Worm (Caenorhabditis elegans) whole organism, L4 larva: ENCODE measurements around the gene C17A2.4.

ENCODE experiments used
- F10B5.3 ChIP-seq: sonication (generic microtip); optimal IDR thresholded peaks from 2 replicates; lab custom pipeline; 2016; ENCODE audit warnings: mild to moderate bottlenecking, missing genetic modification characterization, missing compliant biosample characterization
- F44E2.7 ChIP-seq: fragments of 200-800 bp; sonication (Bioruptor generic); IDR thresholded peaks from 2 replicates; pipeline ENCODE4 v2.1.2; 2022; ENCODE audit warnings: missing genetic modification characterization, missing compliant biosample characterization
- Y105C5A.15 ChIP-seq: fragments of 200-800 bp; sonication (Bioruptor generic); IDR thresholded peaks from 2 replicates; pipeline ENCODE4 v1.3.6; 2022; ENCODE audit warnings: missing genetic modification characterization, missing compliant biosample characterization
- Y5F2A.4 ChIP-seq: fragments of 200-800 bp; sonication (Bioruptor generic); optimal IDR thresholded peaks from 2 replicates; lab custom pipeline; 2018; ENCODE audit warnings: mild to moderate bottlenecking, missing genetic modification characterization, missing compliant biosample characterization
- aha-1 ChIP-seq: fragments of 150-350 bp; peaks from one replicate; lab custom pipeline; 2014; ENCODE audit warnings: missing biosample characterization, missing genetic modification characterization
- attf-4 ChIP-seq: sonication (generic microtip); optimal IDR thresholded peaks from 3 replicates; lab custom pipeline; 2017; ENCODE audit warnings: missing biosample characterization, missing genetic modification characterization
- ceh-20 ChIP-seq: fragments of 200-800 bp; sonication (Bioruptor generic); IDR thresholded peaks from 2 replicates; pipeline ENCODE4 v1.3.6; 2022; ENCODE audit warnings: missing genetic modification reagents, missing genetic modification characterization, missing compliant biosample characterization
- ceh-44 ChIP-seq: fragments of 200-800 bp; sonication (Bioruptor generic); IDR thresholded peaks from 2 replicates; pipeline ENCODE4 v1.3.6; 2022; ENCODE audit warnings: missing genetic modification reagents, missing genetic modification characterization, missing compliant biosample characterization
- daf-16 ChIP-seq, 3 experiments: sonication (generic microtip); optimal IDR thresholded peaks; 2 replicates each; lab custom pipeline; 2016 to 2017; ENCODE audit warnings: missing genetic modification characterization in 3 of 3, missing genetic modification reagents in 3 of 3, mild to moderate bottlenecking in 2 of 3, missing compliant biosample characterization in 2 of 3, missing biosample characterization in 1 of 3, moderate library complexity in 1 of 3
- dve-1 ChIP-seq: sonication (generic microtip); optimal IDR thresholded peaks from 2 replicates; lab custom pipeline; 2017; ENCODE audit warnings: antibody characterized with exemption, mild to moderate bottlenecking, missing genetic modification characterization, missing compliant biosample characterization; ENCODE audit not compliant: insufficient read depth
- egl-43 ChIP-seq: fragments of 200-800 bp; sonication (Bioruptor generic); IDR thresholded peaks from 2 replicates; pipeline ENCODE4 v1.3.6; 2022; ENCODE audit warnings: missing genetic modification reagents, missing genetic modification characterization, missing compliant biosample characterization
- fos-1 ChIP-seq: fragments of 150-350 bp; optimal IDR thresholded peaks from 2 replicates; lab custom pipeline; 2014; ENCODE audit warnings: missing biosample characterization, missing genetic modification characterization
- hmg-1.1 ChIP-seq: fragments of 200-800 bp; sonication (Bioruptor generic); IDR thresholded peaks from 2 replicates; pipeline ENCODE4 v1.3.6; 2022; ENCODE audit warnings: missing genetic modification reagents, missing genetic modification characterization, missing compliant biosample characterization
- lim-7 ChIP-seq: fragments of 200-800 bp; sonication (Bioruptor generic); IDR thresholded peaks from 2 replicates; pipeline ENCODE4 v1.3.6; 2022; ENCODE audit warnings: missing genetic modification characterization, missing compliant biosample characterization
- lin-15B ChIP-seq: fragments of 150-350 bp; sonication (generic microtip); optimal IDR thresholded peaks from 3 replicates; lab custom pipeline; 2014; ENCODE audit warnings: missing biosample characterization, missing genetic modification characterization
- lin-38 ChIP-seq: fragments of 200-800 bp; sonication (Bioruptor generic); IDR thresholded peaks from 2 replicates; pipeline ENCODE4 v1.3.6; 2022; ENCODE audit warnings: missing genetic modification reagents, missing genetic modification characterization, missing compliant biosample characterization
- madf-9 ChIP-seq: fragments of 200-800 bp; sonication (Bioruptor generic); conservative IDR thresholded peaks from 2 replicates; pipeline ENCODE4 v1.3.6; 2022; ENCODE audit warnings: missing genetic modification reagents, missing genetic modification characterization, missing compliant biosample characterization
- mep-1 ChIP-seq: fragments of 150-350 bp; sonication (generic microtip); optimal IDR thresholded peaks from 3 replicates; lab custom pipeline; 2014; ENCODE audit warnings: missing biosample characterization, missing genetic modification characterization
- mxl-3 ChIP-seq: fragments of 200-800 bp; sonication (Bioruptor generic); optimal IDR thresholded peaks from 2 replicates; lab custom pipeline; 2018; ENCODE audit warnings: mild to moderate bottlenecking, missing genetic modification characterization, missing compliant biosample characterization
- nhr-10 ChIP-seq: fragments of 150-350 bp; optimal IDR thresholded peaks from 2 replicates; lab custom pipeline; 2014; ENCODE audit warnings: missing biosample characterization, missing genetic modification characterization
- nhr-102 ChIP-seq: sonication (generic microtip); optimal IDR thresholded peaks from 2 replicates; lab custom pipeline; 2016; ENCODE audit warnings: mild to moderate bottlenecking, missing genetic modification characterization, moderate library complexity, missing compliant biosample characterization
- nhr-11 ChIP-seq: fragments of 150-350 bp; optimal IDR thresholded peaks from 2 replicates; lab custom pipeline; 2014; ENCODE audit warnings: missing biosample characterization, missing genetic modification characterization
- nhr-41 ChIP-seq: fragments of 200-800 bp; sonication (Bioruptor generic); IDR thresholded peaks from 2 replicates; pipeline ENCODE4 v1.3.6; 2022; ENCODE audit warnings: missing genetic modification reagents, missing genetic modification characterization, missing compliant biosample characterization
- nhr-42 ChIP-seq: fragments of 200-800 bp; sonication (Bioruptor generic); IDR thresholded peaks from 2 replicates; pipeline ENCODE4 v1.3.6; 2022; ENCODE audit warnings: missing genetic modification characterization, missing compliant biosample characterization
- pha-4 ChIP-seq, 2 experiments: fragments of 150-350 bp in 1 of 2; fragments of 200-800 bp in 1 of 2; sonication (Bioruptor generic) in 1 of 2; IDR thresholded peaks in 1 of 2; optimal IDR thresholded peaks in 1 of 2; 2 replicates each; pipeline versions ENCODE4 v1.3.6 to Lab custom; 2014 to 2022; ENCODE audit warnings: missing genetic modification characterization in 2 of 2, missing genetic modification reagents in 2 of 2, missing biosample characterization in 1 of 2, missing compliant biosample characterization in 1 of 2
- pqm-1 ChIP-seq: sonication (generic microtip); optimal IDR thresholded peaks from 2 replicates; lab custom pipeline; 2017; ENCODE audit warnings: missing biosample characterization, missing genetic modification characterization
- sdz-12 ChIP-seq: fragments of 200-800 bp; sonication (Bioruptor generic); optimal IDR thresholded peaks from 2 replicates; lab custom pipeline; 2018; ENCODE audit warnings: mild to moderate bottlenecking, missing genetic modification characterization, missing compliant biosample characterization
- set-16 ChIP-seq: fragments of 200-800 bp; sonication (Bioruptor generic); IDR thresholded peaks from 2 replicates; pipeline ENCODE4 v1.3.6; 2022; ENCODE audit warnings: missing genetic modification reagents, missing genetic modification characterization, missing compliant biosample characterization
- skn-1 ChIP-seq: fragments of 150-350 bp; optimal IDR thresholded peaks from 2 replicates; lab custom pipeline; 2014; ENCODE audit warnings: missing biosample characterization, missing genetic modification characterization
- spr-3 ChIP-seq: fragments of 200-800 bp; sonication (Bioruptor generic); optimal IDR thresholded peaks from 2 replicates; lab custom pipeline; 2018; ENCODE audit warnings: mild to moderate bottlenecking, missing genetic modification characterization, missing compliant biosample characterization
- tag-97 ChIP-seq: fragments of 200-800 bp; sonication (Bioruptor generic); IDR thresholded peaks from 2 replicates; pipeline ENCODE4 v1.3.6; 2022; ENCODE audit warnings: missing genetic modification characterization, missing compliant biosample characterization
- tra-1 ChIP-seq: fragments of 200-800 bp; sonication (Bioruptor generic); IDR thresholded peaks from 2 replicates; pipeline ENCODE4 v1.3.6; 2022; ENCODE audit warnings: missing genetic modification reagents, missing genetic modification characterization, missing compliant biosample characterization
- vab-7 ChIP-seq: fragments of 200-800 bp; sonication (Bioruptor generic); IDR thresholded peaks from 2 replicates; pipeline ENCODE4 v1.3.6; 2022; ENCODE audit warnings: missing genetic modification reagents, missing genetic modification characterization, missing compliant biosample characterization
- zip-2 ChIP-seq: fragments of 150-350 bp; optimal IDR thresholded peaks from 2 replicates; lab custom pipeline; 2014; ENCODE audit warnings: missing biosample characterization, missing genetic modification characterization
- ztf-11 ChIP-seq: fragments of 150-350 bp; optimal IDR thresholded peaks from 2 replicates; lab custom pipeline; 2014; ENCODE audit warnings: missing biosample characterization, missing genetic modification characterization

Gene C17A2.4

ce11 chrII:3815445-3816208 is 24.0 kb upstream of the C17A2.4 start (continued):
- no peak for TF ChIP-seq mxl-3
- TF ChIP-seq nhr-10 (tag; lab: Kevin White, UChicago), result no peak
- TF ChIP-seq ztf-11 (tag; lab: Kevin White, UChicago), result no peak
- TF ChIP-seq pha-4 (GFP tag; IDR thresholded peaks at IDR 0.05; lab: Robert Waterston, UW), result no peak
- no peak for TF ChIP-seq pha-4 (tag; optimal IDR thresholded peaks at IDR 0.05; lab: Kevin White, UChicago)
- TF ChIP-seq Y5F2A.4 (GFP tag; lab: Kevin White, UChicago), result no peak
- no peak for TF ChIP-seq skn-1 (tag; lab: Kevin White, UChicago)
- peak; percentile 49 for TF ChIP-seq dve-1 (tag; lab: Kevin White, UChicago)
- TF ChIP-seq zip-2, result no peak
- no peak for TF ChIP-seq tag-97 (GFP tag; lab: Robert Waterston, UW)
- no peak for TF ChIP-seq ceh-44 (GFP tag; lab: Robert Waterston, UW)
- no peak for TF ChIP-seq vab-7 (GFP tag; lab: Robert Waterston, UW)
- TF ChIP-seq sdz-12, result no peak
- no peak for TF ChIP-seq Y105C5A.15 (GFP tag; lab: Robert Waterston, UW)
- TF ChIP-seq lim-7 (GFP tag; lab: Robert Waterston, UW), result no peak
- no peak for TF ChIP-seq tra-1 (GFP tag; lab: Robert Waterston, UW)
- no peak for TF ChIP-seq mep-1
- TF ChIP-seq nhr-41 (GFP tag; lab: Robert Waterston, UW), result no peak

- TF ChIP-seq aha-1 (tag; lab: Kevin White, UChicago) (peak; percentile 98), set-16 (peak; percentile 32; the same call in 1 of the 2 replicates), hmg-1.1 (GFP tag; lab: Robert Waterston, UW) (0 out of 2 replicates have a peak, but pooled peaks have one; percentile 17), egl-43 (GFP tag; lab: Robert Waterston, UW) (0 out of 2 replicates have a peak, but pooled peaks have one; percentile 26), mxl-3 (peak; percentile 7)
Observed at ce11 chrII:3816251-3816849, 23.3 kb upstream of the C17A2.4 start, which contains the start of gene fbxa-24. fbxa-24 (plus strand) TSS chrII:3816526.

ce11 chrII:3821248-3821647 is 18.4 kb upstream of the C17A2.4 start, which contains the start of gene F54D10.7:
F54D10.7 (minus strand) TSS chrII:3821296.
- TF ChIP-seq nhr-102 (tag; lab: Kevin White, UChicago), result no peak
- no peak for TF ChIP-seq daf-16 (GFP tag; optimal IDR thresholded peaks at IDR 0.05; lab: Kevin White, UChicago)
- no peak for TF ChIP-seq daf-16 (tag; optimal IDR thresholded peaks at IDR 0.05; lab: Kevin White, UChicago)
- no peak for TF ChIP-seq spr-3 (GFP tag; lab: Kevin White, UChicago)
- no peak for TF ChIP-seq lin-15B (tag; lab: Kevin White, UChicago)
- no peak for TF ChIP-seq F10B5.3 (tag; lab: Kevin White, UChicago)
- no peak for TF ChIP-seq F44E2.7 (GFP tag; lab: Robert Waterston, UW)
- TF ChIP-seq lin-38 (GFP tag; lab: Robert Waterston, UW), result no peak
- TF ChIP-seq madf-9 (GFP tag; lab: Robert Waterston, UW), result no peak
- no peak for TF ChIP-seq nhr-11 (tag; lab: Kevin White, UChicago)
- no peak for TF ChIP-seq nhr-42 (GFP tag; lab: Robert Waterston, UW)
- no peak for TF ChIP-seq attf-4 (tag; lab: Kevin White, UChicago)

ce11 chrII:3823855-3824254 is 15.8 kb upstream of the C17A2.4 start, which contains the start of gene skr-15:
skr-15 (plus strand) TSS chrII:3824155.
- TF ChIP-seq fos-1 (tag; lab: Kevin White, UChicago) (no peak), ceh-20 (GFP tag; lab: Robert Waterston, UW) (no peak), pqm-1 (tag; lab: Kevin White, UChicago) (no peak), Y105C5A.15 (GFP tag; lab: Robert Waterston, UW) (no peak)
